Worm (Caenorhabditis elegans) whole organism, L2 larva: Measurements from ENCODE around the gene dcap-1.
"Not testable (repeated sequence)": the region's sequence is repeated elsewhere in the genome, so short reads cannot be mapped to it uniquely, and the experiment has no call there.

Source experiments
- C34F6.9 ChIP-seq: fragments of 150-350 bp; optimal IDR thresholded peaks from 2 replicates; lab custom pipeline; 2014; ENCODE audit warnings: missing biosample characterization, missing genetic modification characterization
- F13H6.1 ChIP-seq: sonication (generic microtip); optimal IDR thresholded peaks from 2 replicates; lab custom pipeline; 2016; ENCODE audit warnings: missing genetic modification characterization, missing compliant biosample characterization
- Y55F3AM.14 ChIP-seq: fragments of 200-800 bp; sonication (Bioruptor generic); optimal IDR thresholded peaks from 2 replicates; lab custom pipeline; 2018; ENCODE audit warnings: mild to moderate bottlenecking, missing genetic modification characterization, missing compliant biosample characterization
- ZK546.5 ChIP-seq: sonication (generic microtip); optimal IDR thresholded peaks from 2 replicates; lab custom pipeline; 2017; ENCODE audit warnings: missing biosample characterization, missing genetic modification characterization
- alr-1 ChIP-seq: fragments of 150-350 bp; optimal IDR thresholded peaks from 2 replicates; lab custom pipeline; 2014; ENCODE audit warnings: missing biosample characterization, missing genetic modification characterization
- ceh-82 ChIP-seq: fragments of 150-350 bp; optimal IDR thresholded peaks from 2 replicates; lab custom pipeline; 2014; ENCODE audit warnings: missing biosample characterization, missing genetic modification characterization
- dmd-4 ChIP-seq: sonication (generic microtip); optimal IDR thresholded peaks from 2 replicates; lab custom pipeline; 2017; ENCODE audit warnings: missing biosample characterization, missing genetic modification characterization
- egl-27 ChIP-seq: sonication (generic microtip); optimal IDR thresholded peaks from 3 replicates; lab custom pipeline; 2017; ENCODE audit warnings: missing biosample characterization, missing genetic modification reagents, missing genetic modification characterization
- elt-1 ChIP-seq: fragments of 150-350 bp; optimal IDR thresholded peaks from 2 replicates; lab custom pipeline; 2014; ENCODE audit warnings: missing biosample characterization, missing genetic modification characterization
- elt-3 ChIP-seq: sonication (generic microtip); optimal IDR thresholded peaks from 2 replicates; lab custom pipeline; 2017; ENCODE audit warnings: missing biosample characterization, missing genetic modification characterization
- fos-1 ChIP-seq: fragments of 150-350 bp; optimal IDR thresholded peaks from 2 replicates; lab custom pipeline; 2014; ENCODE audit warnings: missing biosample characterization, missing genetic modification characterization
- gmeb-1 ChIP-seq: fragments of 150-350 bp; optimal IDR thresholded peaks from 2 replicates; lab custom pipeline; 2014; ENCODE audit warnings: missing biosample characterization, missing genetic modification characterization
- lin-11 ChIP-seq: fragments of 150-350 bp; sonication (generic microtip); optimal IDR thresholded peaks from 2 replicates; lab custom pipeline; 2014; ENCODE audit warnings: missing biosample characterization, missing genetic modification characterization, inconsistent platforms, mixed read lengths
- lin-13 ChIP-seq: fragments of 150-350 bp; optimal IDR thresholded peaks from 2 replicates; lab custom pipeline; 2014; ENCODE audit warnings: missing biosample characterization, missing genetic modification reagents, missing genetic modification characterization
- lin-39 ChIP-seq: fragments of 150-350 bp; optimal IDR thresholded peaks from 2 replicates; lab custom pipeline; 2014; ENCODE audit warnings: missing biosample characterization, missing genetic modification reagents, missing genetic modification characterization
- lsy-2 ChIP-seq, 2 experiments: fragments of 150-350 bp in 1 of 2; sonication (generic microtip) in 1 of 2; optimal IDR thresholded peaks; 2 replicates each; lab custom pipeline; 2014 to 2017; ENCODE audit warnings: missing biosample characterization in 2 of 2, missing genetic modification characterization in 2 of 2
- mab-5 ChIP-seq: fragments of 150-350 bp; optimal IDR thresholded peaks from 2 replicates; lab custom pipeline; 2014; ENCODE audit warnings: missing biosample characterization, missing genetic modification characterization
- mdl-1 ChIP-seq, 2 experiments: fragments of 150-350 bp in 1 of 2; sonication (generic microtip) in 1 of 2; optimal IDR thresholded peaks; 2 replicates each; lab custom pipeline; 2017; ENCODE audit warnings: missing biosample characterization in 2 of 2, missing genetic modification characterization in 2 of 2
- nhr-10 ChIP-seq: sonication (generic microtip); optimal IDR thresholded peaks from 2 replicates; lab custom pipeline; 2017; ENCODE audit warnings: missing biosample characterization, missing genetic modification characterization
- nhr-11 ChIP-seq: fragments of 150-350 bp; optimal IDR thresholded peaks from 2 replicates; lab custom pipeline; 2014; ENCODE audit warnings: missing biosample characterization, missing genetic modification characterization
- nhr-129 ChIP-seq: fragments of 150-350 bp; optimal IDR thresholded peaks from 2 replicates; lab custom pipeline; 2014; ENCODE audit warnings: missing biosample characterization, missing genetic modification characterization
- nhr-21 ChIP-seq: fragments of 150-350 bp; optimal IDR thresholded peaks from 2 replicates; lab custom pipeline; 2014; ENCODE audit warnings: missing biosample characterization, missing genetic modification characterization
- nhr-77 ChIP-seq: fragments of 150-350 bp; optimal IDR thresholded peaks from 2 replicates; lab custom pipeline; 2014; ENCODE audit warnings: missing biosample characterization, missing genetic modification characterization
- sem-4 ChIP-seq: fragments of 150-350 bp; optimal IDR thresholded peaks from 2 replicates; lab custom pipeline; 2014; ENCODE audit warnings: missing biosample characterization, missing genetic modification reagents, missing genetic modification characterization
- skn-1 ChIP-seq: sonication (generic microtip); optimal IDR thresholded peaks from 2 replicates; lab custom pipeline; 2017; ENCODE audit warnings: missing biosample characterization, missing genetic modification characterization
- sma-3 ChIP-seq: sonication (generic microtip); optimal IDR thresholded peaks from 2 replicates; lab custom pipeline; 2016; ENCODE audit warnings: missing genetic modification reagents, missing genetic modification characterization, missing compliant biosample characterization
- snpc-4 ChIP-seq: fragments of 150-350 bp; optimal IDR thresholded peaks from 2 replicates; lab custom pipeline; 2014; ENCODE audit warnings: missing biosample characterization, missing genetic modification characterization
- unc-39 ChIP-seq: fragments of 150-350 bp; optimal IDR thresholded peaks from 2 replicates; lab custom pipeline; 2014; ENCODE audit warnings: missing biosample characterization, missing genetic modification characterization
- unc-55 ChIP-seq: fragments of 150-350 bp; sonication (generic microtip); optimal IDR thresholded peaks from 3 replicates; lab custom pipeline; 2014; ENCODE audit warnings: missing biosample characterization, missing genetic modification reagents, missing genetic modification characterization
- zag-1 ChIP-seq: fragments of 150-350 bp; optimal IDR thresholded peaks from 2 replicates; lab custom pipeline; 2014; ENCODE audit warnings: missing biosample characterization, missing genetic modification characterization

dcap-1 gene

ce11 chrIV:1055734-1056133 lies 1.1 kb upstream of the dcap-1 start:
- no peak for TF ChIP-seq sma-3 (GFP tag; lab: Kevin White, UChicago)
- no peak for TF ChIP-seq nhr-129 (tag; lab: Kevin White, UChicago)
- TF ChIP-seq lin-11 = no peak
- TF ChIP-seq ZK546.5 (tag; lab: Kevin White, UChicago) = no peak
- TF ChIP-seq elt-1 (tag; lab: Kevin White, UChicago) = no peak
- TF ChIP-seq gmeb-1 (tag; lab: Kevin White, UChicago) = no peak
- no peak for TF ChIP-seq alr-1 (tag; lab: Kevin White, UChicago)
- no peak for TF ChIP-seq C34F6.9 (tag; lab: Kevin White, UChicago)
- no peak for TF ChIP-seq nhr-11 (tag; lab: Kevin White, UChicago)
- TF ChIP-seq unc-55 (GFP tag; lab: Kevin White, UChicago) = no peak
- no peak for TF ChIP-seq sem-4 (tag; lab: Kevin White, UChicago)
- no peak for TF ChIP-seq egl-27 (tag; lab: Kevin White, UChicago)
- no peak for TF ChIP-seq dmd-4 (tag; lab: Kevin White, UChicago)
- TF ChIP-seq zag-1 (tag; lab: Kevin White, UChicago) = no peak
- TF ChIP-seq nhr-77 (tag; lab: Kevin White, UChicago) = no peak
- no peak for TF ChIP-seq elt-3
- no peak for TF ChIP-seq mdl-1 (tag; optimal IDR thresholded peaks at IDR 0.05; lab: Kevin White, UChicago)

ce11 chrIV:1053989-1054388 lies 605 bp downstream of the dcap-1 start:
- TF ChIP-seq nhr-11 (tag; lab: Kevin White, UChicago) = no peak
- TF ChIP-seq fos-1 (tag; lab: Kevin White, UChicago) = no peak

- not testable (repeated sequence) for TF ChIP-seq F13H6.1; sem-4 (tag; lab: Kevin White, UChicago); dmd-4 (tag; lab: Kevin White, UChicago)
Measured at ce11 chrIV:1051636-1052133, 2.9 kb downstream of the dcap-1 start, which contains the start of gene Y55F3AM.21. Gene Y55F3AM.21, minus strand, starts transcription at chrIV:1051686.

- TF ChIP-seq egl-27 (tag; lab: Kevin White, UChicago) (no peak), skn-1 (tag; lab: Kevin White, UChicago) (no peak)
Measured at ce11 chrIV:1046996-1047395, 7.6 kb downstream of the dcap-1 start.

ce11 chrIV:1045683-1046082 lies 8.9 kb downstream of the dcap-1 start, which contains the start of gene srx-12:
Gene srx-12, plus strand, starts transcription at chrIV:1045983.
- TF ChIP-seq Y55F3AM.14 (GFP tag; lab: Kevin White, UChicago) = no peak
- no peak for TF ChIP-seq gmeb-1 (tag; lab: Kevin White, UChicago)
- no peak for TF ChIP-seq sma-3 (GFP tag; lab: Kevin White, UChicago)
- no peak for TF ChIP-seq lsy-2 (tag; optimal IDR thresholded peaks at IDR 0.05; lab: Kevin White, UChicago)
- no peak for TF ChIP-seq alr-1 (tag; lab: Kevin White, UChicago)
- no peak for TF ChIP-seq nhr-10 (tag; lab: Kevin White, UChicago)
- TF ChIP-seq nhr-21 (tag; lab: Kevin White, UChicago) = no peak

ce11 chrIV:1044287-1044686 lies 10.3 kb downstream of the dcap-1 start, which contains the start of gene Y55F3AM.11:
Gene Y55F3AM.11, minus strand, starts transcription at chrIV:1044387.
- TF ChIP-seq lin-39 (tag; lab: Kevin White, UChicago) (no peak), lin-13 (GFP tag; lab: Kevin White, UChicago) (no peak), ceh-82 (tag; lab: Kevin White, UChicago) (no peak), sem-4 (tag; lab: Kevin White, UChicago) (no peak), elt-3 (no peak), ZK546.5 (tag; lab: Kevin White, UChicago) (no peak), unc-39 (tag; lab: Kevin White, UChicago) (no peak), snpc-4 (tag; lab: Kevin White, UChicago) (no peak), mab-5 (tag; lab: Kevin White, UChicago) (no peak), skn-1 (tag; lab: Kevin White, UChicago) (no peak), Y55F3AM.14 (GFP tag; lab: Kevin White, UChicago) (no peak), nhr-129 (tag; lab: Kevin White, UChicago) (no peak), nhr-77 (tag; lab: Kevin White, UChicago) (no peak), alr-1 (tag; lab: Kevin White, UChicago) (no peak), egl-27 (tag; lab: Kevin White, UChicago) (no peak), sma-3 (GFP tag; lab: Kevin White, UChicago) (no peak)
